Worm (Caenorhabditis elegans): ENCODE results near the gene kin-20.

- TF ChIP-seq nhr-85 (tag) (no peak), swsn-7 (tag; optimal IDR thresholded peaks at IDR 0.05) (no peak), fkh-10 (GFP tag; optimal IDR thresholded peaks at IDR 0.05) (no peak), nhr-76 (tag; optimal IDR thresholded peaks at IDR 0.05) (no peak), lin-15B (tag; optimal IDR thresholded peaks at IDR 0.05) (no peak), egl-27 (tag; optimal IDR thresholded peaks at IDR 0.05) (no peak), isw-1 (GFP tag; IDR thresholded peaks at IDR 0.05) (no peak), unc-62 (GFP tag; optimal IDR thresholded peaks at IDR 0.05) (no peak), nhr-77 (tag; optimal IDR thresholded peaks at IDR 0.05) (no peak), fkh-8 (tag; optimal IDR thresholded peaks at IDR 0.05) (no peak), nhr-11 (tag; optimal IDR thresholded peaks at IDR 0.05) (no peak), C04F5.9 (tag; optimal IDR thresholded peaks at IDR 0.05) (no peak), snpc-4 (tag; optimal IDR thresholded peaks at IDR 0.05) (no peak)
These were observed 6.9 kb downstream of the kin-20 start for ce11 chrX:15270656-15271055.

Data from whole organism, L1 larva.